Fruit fly (Drosophila melanogaster) whole organism, wandering third instar larva: ENCODE data around the gene CG11404.

ENCODE experiments used
- Abd-B ChIP-seq: fragments of >200 bp; optimal IDR thresholded peaks from 2 replicates; lab custom pipeline; 2017; ENCODE audit warnings: missing biosample characterization, missing genetic modification characterization
- CG32264 ChIP-seq: fragments of 200-800 bp; sonication (Bioruptor generic); optimal IDR thresholded peaks from 2 replicates; lab custom pipeline; 2016; ENCODE audit warnings: missing biosample characterization, missing genetic modification characterization
- CG9705 ChIP-seq: fragments of 200-800 bp; sonication (Bioruptor generic); optimal IDR thresholded peaks from 2 replicates; lab custom pipeline; 2018; ENCODE audit warnings: missing biosample characterization, mild to moderate bottlenecking, missing genetic modification characterization
- CrebA ChIP-seq: fragments of 200-800 bp; sonication (Bioruptor generic); optimal IDR thresholded peaks from 2 replicates; lab custom pipeline; 2016; ENCODE audit warnings: missing biosample characterization, mild to moderate bottlenecking, missing genetic modification characterization, borderline replicate concordance
- Dfd ChIP-seq: fragments of >200 bp; optimal IDR thresholded peaks from 2 replicates; lab custom pipeline; 2017; ENCODE audit warnings: missing biosample characterization, missing genetic modification characterization
- Dif ChIP-seq: fragments of 200-275, 200-300 bp; sonication (Bioruptor generic); optimal IDR thresholded peaks from 2 replicates; lab custom pipeline; 2018; ENCODE audit warnings: missing biosample characterization, missing genetic modification characterization; ENCODE audit not compliant: partially characterized antibody
- GATAd ChIP-seq: sonication (Bioruptor generic); optimal IDR thresholded peaks from 2 replicates; lab custom pipeline; 2016; ENCODE audit warnings: missing biosample characterization, missing genetic modification characterization
- HLH106 ChIP-seq: fragments of 200-800 bp; optimal IDR thresholded peaks from 3 replicates; lab custom pipeline; 2019; ENCODE audit warnings: missing biosample characterization, mild to moderate bottlenecking, missing genetic modification characterization, moderate library complexity
- Hr83 ChIP-seq: fragments of 200-300 bp; sonication (Bioruptor generic); optimal IDR thresholded peaks from 2 replicates; lab custom pipeline; 2016; ENCODE audit warnings: missing biosample characterization, mild to moderate bottlenecking, missing genetic modification characterization, moderate library complexity; ENCODE audit not compliant: poor library complexity, severe bottlenecking
- Jra ChIP-seq: sonication (Bioruptor generic); optimal IDR thresholded peaks from 2 replicates; lab custom pipeline; 2016; ENCODE audit warnings: missing biosample characterization, missing genetic modification characterization
- Mio ChIP-seq: sonication (Bioruptor generic); optimal IDR thresholded peaks from 2 replicates; lab custom pipeline; 2016; ENCODE audit warnings: missing biosample characterization, missing genetic modification characterization
- Myc ChIP-seq: fragments of >200 bp; optimal IDR thresholded peaks from 2 replicates; lab custom pipeline; 2017
- N ChIP-seq: fragments of >200 bp; optimal IDR thresholded peaks from 2 replicates; lab custom pipeline; 2018; ENCODE audit warnings: missing biosample characterization, missing external identifiers, missing genetic modification characterization
- OdsH ChIP-seq: fragments of 200-800 bp; sonication (Bioruptor generic); optimal IDR thresholded peaks from 2 replicates; lab custom pipeline; 2016; ENCODE audit warnings: missing biosample characterization, mild to moderate bottlenecking, missing genetic modification characterization
- Rel ChIP-seq, 2 experiments: fragments of 200-800 bp; sonication (Bioruptor generic) in 1 of 2; optimal IDR thresholded peaks; 2 replicates in 1 of 2; 3 replicates in 1 of 2; lab custom pipeline; 2016 to 2019; ENCODE audit warnings: mild to moderate bottlenecking in 2 of 2, missing biosample characterization in 2 of 2, missing genetic modification characterization in 2 of 2, moderate library complexity in 1 of 2
- Sp1 ChIP-seq: fragments of 200-800 bp; sonication (Bioruptor generic); optimal IDR thresholded peaks from 3 replicates; lab custom pipeline; 2019; ENCODE audit warnings: missing biosample characterization, mild to moderate bottlenecking, missing genetic modification characterization, moderate library complexity
- Vsx2 ChIP-seq: fragments of 200-300, 225-300 bp; sonication (Bioruptor generic); optimal IDR thresholded peaks from 2 replicates; lab custom pipeline; 2018; ENCODE audit warnings: missing biosample characterization, missing genetic modification characterization; ENCODE audit not compliant: partially characterized antibody
- br ChIP-seq: fragments of 200-800 bp; sonication (Bioruptor generic); optimal IDR thresholded peaks from 2 replicates; lab custom pipeline; 2016; ENCODE audit warnings: missing biosample characterization, missing genetic modification characterization
- brk ChIP-seq: fragments of 200-800 bp; sonication (Bioruptor generic); optimal IDR thresholded peaks from 2 replicates; lab custom pipeline; 2016; ENCODE audit warnings: missing biosample characterization, mild to moderate bottlenecking, missing genetic modification characterization
- dmrt93B ChIP-seq: fragments of 200-800 bp; sonication (Bioruptor generic); optimal IDR thresholded peaks from 2 replicates; lab custom pipeline; 2018; ENCODE audit warnings: missing biosample characterization, mild to moderate bottlenecking, missing genetic modification characterization
- dsf ChIP-seq: sonication (Bioruptor generic); optimal IDR thresholded peaks from 2 replicates; lab custom pipeline; 2016; ENCODE audit warnings: missing biosample characterization, missing genetic modification characterization, borderline replicate concordance
- fru ChIP-seq: fragments of 200-800 bp; sonication (Bioruptor generic); optimal IDR thresholded peaks from 3 replicates; lab custom pipeline; 2016; ENCODE audit warnings: missing biosample characterization, mild to moderate bottlenecking, missing genetic modification characterization
- h ChIP-seq: fragments of 200-800 bp; sonication (Bioruptor generic); optimal IDR thresholded peaks from 3 replicates; lab custom pipeline; 2016; ENCODE audit warnings: missing biosample characterization, mild to moderate bottlenecking, missing genetic modification characterization
- jim ChIP-seq: fragments of 175-275, 200-325 bp; sonication (Bioruptor generic); optimal IDR thresholded peaks from 2 replicates; lab custom pipeline; 2016; ENCODE audit warnings: missing biosample characterization, mild to moderate bottlenecking, missing genetic modification characterization
- lola ChIP-seq: fragments of >200 bp; optimal IDR thresholded peaks from 2 replicates; lab custom pipeline; 2017; ENCODE audit warnings: missing biosample characterization, missing genetic modification characterization
- pan ChIP-seq: fragments of >200 bp; optimal IDR thresholded peaks from 2 replicates; lab custom pipeline; 2017
- rgr ChIP-seq: fragments of 200-800 bp; sonication (Bioruptor generic); optimal IDR thresholded peaks from 3 replicates; lab custom pipeline; 2016; ENCODE audit warnings: missing biosample characterization, mild to moderate bottlenecking, missing genetic modification characterization
- sage ChIP-seq: fragments of 200-800 bp; sonication (Bioruptor generic); optimal IDR thresholded peaks from 2 replicates; lab custom pipeline; 2016; ENCODE audit warnings: missing biosample characterization, mild to moderate bottlenecking, missing genetic modification characterization
- sv ChIP-seq: fragments of 200-800 bp; sonication (Bioruptor generic); optimal IDR thresholded peaks from 3 replicates; lab custom pipeline; 2016; ENCODE audit warnings: missing biosample characterization, missing genetic modification characterization
- usp ChIP-seq: fragments of >200 bp; optimal IDR thresholded peaks from 2 replicates; lab custom pipeline; 2017; ENCODE audit warnings: missing biosample characterization, missing genetic modification characterization
- woc ChIP-seq: sonication (Bioruptor generic); optimal IDR thresholded peaks from 2 replicates; lab custom pipeline; 2016; ENCODE audit warnings: missing biosample characterization, mild to moderate bottlenecking, missing genetic modification characterization

CG11404 gene

dm6 chr3L:22548137-22548536 is at the start of gene CG11404:
CG11404 (plus strand) TSS chr3L:22548437.
- TF ChIP-seq woc (GFP tag; lab: Kevin White, UChicago) (no peak), sage (GFP tag; lab: Kevin White, UChicago) (no peak), brk (GFP tag; lab: Kevin White, UChicago) (no peak), Vsx2 (GFP tag; lab: Kevin White, UChicago) (no peak), Dif (no peak), sv (GFP tag; lab: Kevin White, UChicago) (no peak), h (GFP tag; lab: Kevin White, UChicago) (no peak), dmrt93B (GFP tag; lab: Kevin White, UChicago) (no peak)
- TF ChIP-seq, all 38 proteins: peak for 0

DNA sequence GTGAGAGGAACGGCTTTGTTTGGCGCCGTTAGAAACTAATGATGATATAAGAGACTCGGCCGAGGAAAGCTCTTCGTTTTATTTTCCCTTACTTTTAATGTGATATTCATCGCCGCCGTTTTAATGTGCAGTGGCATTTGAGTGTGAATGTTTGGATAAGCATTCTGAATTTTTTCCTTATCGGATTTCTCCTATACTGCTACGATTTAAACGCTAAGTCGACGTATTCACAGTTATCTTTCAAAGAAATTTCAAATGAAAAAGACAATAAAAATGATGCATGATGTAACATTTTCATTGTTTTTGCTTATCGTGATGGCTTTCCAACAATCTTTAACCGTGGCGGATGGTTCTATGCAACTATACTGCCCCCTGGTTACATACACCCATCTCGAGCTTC is 46.9 kb upstream of the CG11404 start, which contains the start of gene CG43312:
Gene CG43312 (plus strand): TSS at position 301 of the 400 bp plus-strand sequence.
- no peak for TF ChIP-seq Myc (lab: Kevin White, UChicago)
- no peak for TF ChIP-seq brk (GFP tag; lab: Kevin White, UChicago)

DNA sequence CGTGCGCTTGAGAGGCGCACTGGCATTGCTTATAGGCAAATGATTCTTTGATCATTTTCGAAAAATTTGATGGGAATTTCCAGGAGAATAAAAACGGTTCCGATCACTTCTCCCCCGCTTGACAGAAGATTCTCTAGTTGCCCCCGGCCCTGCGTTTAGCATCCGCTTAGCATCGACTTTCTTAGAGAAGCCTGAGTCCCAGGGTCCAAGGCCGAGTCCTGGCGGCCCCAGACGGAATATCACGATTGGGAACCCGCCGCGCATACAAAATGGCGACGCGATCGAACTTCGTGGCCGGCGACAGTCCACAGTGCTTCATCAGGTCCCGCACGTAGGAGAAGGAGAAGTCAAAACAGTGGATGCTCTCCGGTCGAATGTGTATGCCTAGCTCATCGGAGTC is 44.5 kb upstream of the CG11404 start, which contains the start of gene CG43331:
Gene CG43331 (minus strand): TSS at position 101 of the 400 bp plus-strand sequence.
- no peak for TF ChIP-seq CrebA
- TF ChIP-seq h (GFP tag; lab: Kevin White, UChicago) = no peak
- no peak for TF ChIP-seq lola (GFP tag; lab: Kevin White, UChicago)
- no peak for TF ChIP-seq rgr (GFP tag; lab: Kevin White, UChicago)
- TF ChIP-seq N (GFP tag; lab: Kevin White, UChicago) = no peak

dm6 chr3L:22504323-22504722 is 43.9 kb upstream of the CG11404 start, which contains the start of gene CG43330:
CG43330 (minus strand) TSS chr3L:22504423.
- TF ChIP-seq CrebA (no peak), br (GFP tag; lab: Kevin White, UChicago) (no peak), rgr (GFP tag; lab: Kevin White, UChicago) (no peak), jim (GFP tag; lab: Kevin White, UChicago) (no peak), CG32264 (no peak), Vsx2 (GFP tag; lab: Kevin White, UChicago) (no peak), dsf (GFP tag; lab: Kevin White, UChicago) (no peak), Jra (GFP tag; lab: Kevin White, UChicago) (no peak), sage (GFP tag; lab: Kevin White, UChicago) (no peak), Mio (GFP tag; lab: Kevin White, UChicago) (no peak), GATAd (GFP tag; lab: Kevin White, UChicago) (no peak), CG9705 (GFP tag; lab: Kevin White, UChicago) (no peak), Abd-B (no peak), sv (GFP tag; lab: Kevin White, UChicago) (no peak), usp (GFP tag; lab: Kevin White, UChicago) (no peak), Sp1 (no peak), N (GFP tag; lab: Kevin White, UChicago) (no peak)

DNA sequence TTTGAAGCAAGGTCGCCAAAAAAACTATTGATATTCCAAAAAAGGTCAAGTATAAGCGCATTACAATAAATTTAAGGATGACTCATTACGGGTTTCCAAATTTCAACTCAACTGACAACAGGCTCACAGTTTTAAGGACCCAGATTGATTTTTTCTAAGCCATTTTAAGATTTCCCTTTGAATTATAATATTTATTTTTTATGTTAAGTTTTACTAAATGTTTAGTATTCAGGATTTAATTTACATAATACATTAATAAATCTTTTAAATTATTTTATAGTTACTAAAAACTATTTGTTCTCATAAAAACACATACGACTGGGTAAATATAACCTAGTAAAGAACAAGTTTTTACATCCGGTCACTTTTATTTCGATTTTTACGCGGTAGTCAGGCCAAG is 43.1 kb upstream of the CG11404 start, which contains the start of gene CG43329:
Gene CG43329 (minus strand): TSS at position 101 of the 400 bp plus-strand sequence.
- no peak for TF ChIP-seq OdsH (GFP tag; lab: Kevin White, UChicago)
- TF ChIP-seq Dfd = no peak
- no peak for TF ChIP-seq CrebA
- TF ChIP-seq Myc (lab: Kevin White, UChicago) = no peak
- TF ChIP-seq pan = no peak
- TF ChIP-seq GATAd (GFP tag; lab: Kevin White, UChicago) = no peak
- TF ChIP-seq N (GFP tag; lab: Kevin White, UChicago) = no peak
- TF ChIP-seq Jra (GFP tag; lab: Kevin White, UChicago) = no peak
- TF ChIP-seq Rel (GFP tag; optimal IDR thresholded peaks at IDR 0.05; lab: Kevin White, UChicago) = no peak
- no peak for TF ChIP-seq Rel (tag; optimal IDR thresholded peaks at IDR 0.05; lab: Kevin White, UChicago)

DNA sequence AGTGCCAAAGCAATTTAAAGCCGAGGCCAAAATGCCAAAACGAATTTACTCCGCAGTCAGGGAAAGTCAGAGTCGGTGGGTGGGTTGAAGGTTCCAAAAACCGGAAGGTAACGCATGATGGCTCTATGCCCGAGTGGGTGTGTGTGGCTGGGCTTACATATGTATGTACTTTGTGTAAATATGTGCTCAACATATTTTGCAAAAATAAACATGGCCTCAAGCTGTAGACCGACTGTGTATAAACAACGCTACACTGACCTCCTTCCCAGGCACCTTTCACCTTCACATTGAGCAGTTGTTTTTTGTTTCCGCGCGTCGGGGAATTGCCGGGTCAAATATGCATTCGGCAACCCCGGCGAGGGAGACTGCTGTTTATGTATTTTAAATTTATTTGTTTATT is 28.2 kb upstream of the CG11404 start:
- peak; percentile 3 for TF ChIP-seq Hr83 (GFP tag; lab: Kevin White, UChicago)
- no peak for TF ChIP-seq HLH106 (tag; lab: Kevin White, UChicago)
- TF ChIP-seq OdsH (GFP tag; lab: Kevin White, UChicago) = peak; percentile 17
- TF ChIP-seq rgr (GFP tag; lab: Kevin White, UChicago) = peak; percentile 19
- TF ChIP-seq pan = no peak
- peak; percentile 21 for TF ChIP-seq fru (GFP tag; lab: Kevin White, UChicago)
- TF ChIP-seq h (GFP tag; lab: Kevin White, UChicago) = peak; percentile 3
- TF ChIP-seq, all 38 proteins: peak for 5
